Worm (Caenorhabditis elegans) whole organism, L4 larva: ENCODE results near the gene lido-5.

Source experiments
- ama-1 ChIP-seq: fragments of 150-350 bp; optimal IDR thresholded peaks from 2 replicates; lab custom pipeline; 2014; ENCODE audit warnings: inconsistent platforms, mixed read lengths
- daf-8 ChIP-seq: fragments of 200-800 bp; sonication (Bioruptor generic); IDR thresholded peaks from 2 replicates; pipeline ENCODE4 v1.3.6; 2022; ENCODE audit warnings: missing genetic modification characterization, missing compliant biosample characterization
- nhr-10 ChIP-seq: fragments of 150-350 bp; optimal IDR thresholded peaks from 2 replicates; lab custom pipeline; 2014; ENCODE audit warnings: missing biosample characterization, missing genetic modification characterization
- nhr-25 ChIP-seq: sonication (generic microtip); optimal IDR thresholded peaks from 2 replicates; lab custom pipeline; 2017; ENCODE audit warnings: missing genetic modification characterization, mild to moderate bottlenecking, missing compliant biosample characterization, antibody characterized with exemption, moderate library complexity, borderline replicate concordance; ENCODE audit not compliant: insufficient read depth
- skn-1 ChIP-seq: fragments of 150-350 bp; optimal IDR thresholded peaks from 2 replicates; lab custom pipeline; 2014; ENCODE audit warnings: missing biosample characterization, missing genetic modification characterization
- snpc-4 ChIP-seq: fragments of 150-350 bp; optimal IDR thresholded peaks from 2 replicates; lab custom pipeline; 2014; ENCODE audit warnings: missing biosample characterization, missing genetic modification characterization
- tra-1 ChIP-seq: fragments of 200-800 bp; sonication (Bioruptor generic); IDR thresholded peaks from 2 replicates; pipeline ENCODE4 v1.3.6; 2022; ENCODE audit warnings: missing genetic modification reagents, missing genetic modification characterization, missing compliant biosample characterization

DNA sequence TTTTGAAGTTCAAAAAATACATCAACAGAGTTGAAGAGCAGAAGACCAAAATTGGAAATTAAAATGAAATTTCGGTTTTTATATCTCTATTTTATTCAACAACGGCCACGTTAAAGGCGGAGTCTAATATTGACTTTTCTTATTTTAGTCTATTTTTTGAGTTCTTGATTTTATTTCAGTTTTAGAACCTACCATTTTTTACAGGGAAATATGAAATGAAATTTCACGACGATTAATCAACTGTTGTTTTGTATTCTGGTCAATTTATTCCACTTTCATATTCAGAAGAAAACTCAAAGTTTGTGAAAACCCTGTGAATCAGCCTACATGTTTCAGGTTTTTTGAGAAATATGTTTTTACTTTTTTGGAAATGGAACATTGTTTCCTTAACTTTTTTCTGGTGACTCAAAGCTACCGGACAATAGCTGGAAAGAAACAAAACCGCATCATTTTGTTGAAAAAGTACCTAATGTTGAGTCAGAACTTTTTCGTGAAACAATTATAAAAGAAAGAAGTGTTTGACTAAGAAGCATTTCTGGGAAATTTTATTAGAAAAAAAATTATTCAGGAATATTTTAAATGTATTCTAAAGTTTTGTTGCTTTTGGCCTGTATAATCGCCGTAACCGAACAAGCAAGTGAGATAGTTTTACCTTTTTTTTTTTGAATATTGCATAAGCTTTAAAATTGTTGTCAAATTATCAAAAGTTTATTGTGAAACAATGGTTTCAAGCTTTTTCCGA, 29.6 kb downstream of the lido-5 start, which contains the start of the genes irld-23 and C08A9.10:
- no peak for TF ChIP-seq ama-1
- TF ChIP-seq nhr-10 (tag; lab: Kevin White, UChicago), result no peak
- no peak for TF ChIP-seq snpc-4
- no peak for TF ChIP-seq tra-1 (GFP tag; lab: Robert Waterston, UW)
- no peak for TF ChIP-seq skn-1 (tag; lab: Kevin White, UChicago)
- TF ChIP-seq daf-8 (GFP tag; lab: Robert Waterston, UW), result no peak
- no peak for TF ChIP-seq nhr-25
